Worm (Caenorhabditis elegans) whole organism, mixed stage, embryonic: ENCODE results near the gene F36H9.1.

Source experiments
- elt-3 ChIP-seq: fragments of 150-350 bp; optimal IDR thresholded peaks from 2 replicates; lab custom pipeline; 2014; ENCODE audit warnings: missing biosample characterization, missing genetic modification characterization
- lin-13 ChIP-seq: fragments of 150-350 bp; optimal IDR thresholded peaks from 2 replicates; lab custom pipeline; 2014; ENCODE audit warnings: missing biosample characterization, missing genetic modification characterization
- nhr-237 ChIP-seq: fragments of 150-350 bp; optimal IDR thresholded peaks from 2 replicates; lab custom pipeline; 2014; ENCODE audit warnings: missing biosample characterization, missing genetic modification characterization
- nhr-76 ChIP-seq: sonication (generic microtip); optimal IDR thresholded peaks from 2 replicates; lab custom pipeline; 2017; ENCODE audit warnings: missing biosample characterization, missing genetic modification characterization
- pha-4 ChIP-seq: fragments of 150-350 bp; optimal IDR thresholded peaks from 2 replicates; lab custom pipeline; 2018; ENCODE audit warnings: missing biosample characterization, missing genetic modification reagents, missing genetic modification characterization
- unc-62 ChIP-seq: fragments of 150-350 bp; optimal IDR thresholded peaks from 2 replicates; lab custom pipeline; 2014; ENCODE audit warnings: missing biosample characterization, missing genetic modification reagents, missing genetic modification characterization

DNA sequence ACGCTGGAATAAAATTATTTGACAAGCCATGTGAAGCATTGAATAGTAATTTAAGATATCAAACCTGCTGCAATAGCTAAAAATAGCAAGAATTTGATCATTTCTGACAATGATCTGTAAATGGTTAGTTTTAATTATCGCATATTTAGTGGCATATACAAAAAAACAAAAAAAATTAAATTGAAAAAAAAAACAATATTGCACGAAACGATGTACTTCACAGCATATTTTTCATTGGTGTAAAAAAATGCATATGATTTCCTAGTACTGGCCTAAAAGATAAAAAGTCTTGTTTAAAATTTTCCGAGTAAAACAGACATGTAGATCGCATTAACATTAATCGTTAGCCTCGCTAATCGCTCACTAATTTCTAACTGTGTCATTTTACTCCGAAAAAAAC, 45.3 kb upstream of the F36H9.1 start, which contains the start of gene ZK697.8:
- TF ChIP-seq lin-13 (tag; lab: Kevin White, UChicago): no peak
- TF ChIP-seq pha-4 (tag; lab: Kevin White, UChicago): no peak
- no peak for TF ChIP-seq nhr-237 (tag; lab: Kevin White, UChicago)
- no peak for TF ChIP-seq elt-3
- no peak for TF ChIP-seq unc-62
- no peak for TF ChIP-seq nhr-76
